Fruit fly (Drosophila melanogaster) whole organism, embryonic: ENCODE data around the gene CG44005.

ENCODE experiments used
- Abd-B ChIP-seq: fragments of 200-800 bp; sonication (Bioruptor generic); optimal IDR thresholded peaks from 2 replicates; lab custom pipeline; 2018; ENCODE audit warnings: missing biosample characterization, mild to moderate bottlenecking, missing genetic modification characterization, moderate library complexity
- Aef1 ChIP-seq: fragments of 200-800 bp; sonication (Bioruptor generic); IDR thresholded peaks from 3 replicates; pipeline ENCODE4 v1.3.6; 2022; ENCODE audit warnings: missing biosample characterization, missing genetic modification characterization
- Antp ChIP-seq: fragments of 200-800 bp; sonication (Bioruptor generic); optimal IDR thresholded peaks from 3 replicates; lab custom pipeline; 2016; ENCODE audit warnings: missing biosample characterization, missing genetic modification characterization
- Awh ChIP-seq: fragments of 200-800 bp; sonication (Bioruptor generic); IDR thresholded peaks from 2 replicates; pipeline ENCODE4, ENCODE4 v1.3.6; 2022; ENCODE audit warnings: missing biosample characterization, missing genetic modification characterization
- Bdp1 ChIP-seq: fragments of 200-800 bp; sonication (Bioruptor generic); optimal IDR thresholded peaks from 3 replicates; lab custom pipeline; 2016; ENCODE audit warnings: missing biosample characterization, missing genetic modification characterization
- Blimp-1 ChIP-seq: fragments of 200-800 bp; sonication (Bioruptor generic); optimal IDR thresholded peaks from 3 replicates; lab custom pipeline; 2018; ENCODE audit warnings: missing biosample characterization, missing genetic modification characterization, mild to moderate bottlenecking, moderate library complexity, missing genetic modification reagents
- BtbVII ChIP-seq: fragments of 200-800 bp; sonication (Bioruptor generic); optimal IDR thresholded peaks from 3 replicates; lab custom pipeline; 2017; ENCODE audit warnings: missing biosample characterization, mild to moderate bottlenecking, missing genetic modification characterization
- C15 ChIP-seq: fragments of 200-800 bp; sonication (Bioruptor generic); IDR thresholded peaks from 3 replicates; pipeline ENCODE4 v1.3.6; 2022; ENCODE audit warnings: missing biosample characterization, missing genetic modification characterization
- CG10979 ChIP-seq: fragments of 200-800 bp; sonication (Bioruptor generic); optimal IDR thresholded peaks from 2 replicates; lab custom pipeline; 2018; ENCODE audit warnings: missing biosample characterization, mild to moderate bottlenecking, missing genetic modification characterization, moderate library complexity
- CG12744 ChIP-seq: fragments of 200-800 bp; sonication (Bioruptor generic); optimal IDR thresholded peaks from 2 replicates; lab custom pipeline; 2016; ENCODE audit warnings: missing biosample characterization, missing genetic modification characterization
- CG12942 ChIP-seq: fragments of 200-800 bp; sonication (Bioruptor generic); optimal IDR thresholded peaks from 3 replicates; lab custom pipeline; 2016; ENCODE audit warnings: missing biosample characterization, missing genetic modification characterization
- CG13287 ChIP-seq: fragments of 200-800 bp; sonication (Bioruptor generic); IDR thresholded peaks from 2 replicates; pipeline ENCODE4 v1.3.6; 2022; ENCODE audit warnings: missing biosample characterization, missing genetic modification characterization; ENCODE audit not compliant: partially characterized antibody
- CG13624 ChIP-seq: fragments of 200-800 bp; sonication (Bioruptor generic); optimal IDR thresholded peaks from 2 replicates; lab custom pipeline; 2016; ENCODE audit warnings: missing biosample characterization, missing genetic modification characterization
- CG15601 ChIP-seq: fragments of 200-800 bp; sonication (Bioruptor generic); optimal IDR thresholded peaks from 3 replicates; lab custom pipeline; 2019; ENCODE audit warnings: missing biosample characterization, mild to moderate bottlenecking, missing genetic modification characterization, moderate library complexity
- CG17359 ChIP-seq: fragments of 200-800 bp; sonication (Bioruptor generic); optimal IDR thresholded peaks from 3 replicates; lab custom pipeline; 2018; ENCODE audit warnings: missing biosample characterization, mild to moderate bottlenecking, missing genetic modification characterization, moderate library complexity
- CG17361 ChIP-seq: fragments of 200-800 bp; sonication (Bioruptor generic); IDR thresholded peaks from 3 replicates; pipeline ENCODE4 v1.3.6; 2022; ENCODE audit warnings: missing biosample characterization, missing genetic modification characterization
- CG2199 ChIP-seq: fragments of 200-800 bp; sonication (Bioruptor generic); IDR thresholded peaks from 3 replicates; pipeline ENCODE4 v1.3.6; 2022; ENCODE audit warnings: missing biosample characterization, missing genetic modification characterization
- CG3281 ChIP-seq: fragments of 200-800 bp; sonication (Bioruptor generic); optimal IDR thresholded peaks from 3 replicates; lab custom pipeline; 2017; ENCODE audit warnings: missing biosample characterization, mild to moderate bottlenecking, missing genetic modification characterization
- CG4820 ChIP-seq: fragments of 200-800 bp; sonication (Bioruptor generic); optimal IDR thresholded peaks from 3 replicates; lab custom pipeline; 2016; ENCODE audit warnings: missing biosample characterization, missing genetic modification characterization
- CG5245 ChIP-seq: fragments of 200-800 bp; sonication (Bioruptor generic); optimal IDR thresholded peaks from 3 replicates; lab custom pipeline; 2016; ENCODE audit warnings: missing biosample characterization, missing genetic modification characterization
- CG7357 ChIP-seq: fragments of 200-800 bp; sonication (Bioruptor generic); IDR thresholded peaks from 3 replicates; pipeline ENCODE4 v1.3.6; 2022; ENCODE audit warnings: missing biosample characterization, missing genetic modification characterization
- CG7556 ChIP-seq: fragments of 200-800 bp; sonication (Bioruptor generic); optimal IDR thresholded peaks from 2 replicates; lab custom pipeline; 2017; ENCODE audit warnings: missing biosample characterization, mild to moderate bottlenecking, missing genetic modification characterization
- CG8924 ChIP-seq: fragments of 200-800 bp; optimal IDR thresholded peaks from 3 replicates; lab custom pipeline; 2019; ENCODE audit warnings: missing biosample characterization, mild to moderate bottlenecking, missing genetic modification characterization, moderate library complexity
- CTCF ChIP-seq: fragments of 200-800 bp; sonication (Bioruptor generic); optimal IDR thresholded peaks from 2 replicates; lab custom pipeline; 2017; ENCODE audit warnings: missing biosample characterization, mild to moderate bottlenecking, missing genetic modification characterization, moderate library complexity
- Ets65A ChIP-seq: fragments of 200-800 bp; sonication (Bioruptor generic); peaks from one replicate; lab custom pipeline; 2016; ENCODE audit warnings: missing biosample characterization, missing genetic modification characterization
- H15 ChIP-seq: fragments of 200-800 bp; sonication (Bioruptor generic); IDR thresholded peaks from 3 replicates; pipeline ENCODE4 v1.3.6; 2022; ENCODE audit warnings: missing biosample characterization, missing genetic modification characterization
- H2.0 ChIP-seq: fragments of 200-800 bp; sonication (Bioruptor generic); IDR thresholded peaks from 2 replicates; pipeline ENCODE4 v1.3.6; 2022; ENCODE audit warnings: missing biosample characterization, missing genetic modification characterization
- HLH3B ChIP-seq: fragments of 200-800 bp; sonication (Bioruptor generic); IDR thresholded peaks from 2 replicates; pipeline ENCODE4 v1.3.6; 2022; ENCODE audit warnings: missing biosample characterization, missing genetic modification characterization
- Nf-YC ChIP-seq: fragments of 200-800 bp; optimal IDR thresholded peaks from 3 replicates; lab custom pipeline; 2019; ENCODE audit warnings: missing biosample characterization, mild to moderate bottlenecking, missing genetic modification characterization, moderate library complexity
- NfI ChIP-seq: fragments of 200-800 bp; sonication (Bioruptor generic); optimal IDR thresholded peaks from 3 replicates; lab custom pipeline; 2018; ENCODE audit warnings: missing biosample characterization, mild to moderate bottlenecking, missing genetic modification characterization, moderate library complexity
- Opbp ChIP-seq: fragments of 200-800 bp; sonication (Bioruptor generic); IDR thresholded peaks from 3 replicates; pipeline ENCODE4 v1.3.6; 2022; ENCODE audit warnings: missing biosample characterization, missing genetic modification characterization; ENCODE audit not compliant: partially characterized antibody
- Sry-δ ChIP-seq: fragments of 200-800 bp; sonication (Bioruptor generic); optimal IDR thresholded peaks from 2 replicates; lab custom pipeline; 2016; ENCODE audit warnings: missing biosample characterization, missing genetic modification characterization
- az2 ChIP-seq: fragments of 200-800 bp; sonication (Bioruptor generic); optimal IDR thresholded peaks from 3 replicates; lab custom pipeline; 2016; ENCODE audit warnings: missing biosample characterization, missing genetic modification characterization
- btn ChIP-seq: fragments of 200-800 bp; sonication (Bioruptor generic); optimal IDR thresholded peaks from 2 replicates; lab custom pipeline; 2016; ENCODE audit warnings: missing biosample characterization, missing genetic modification characterization
- dmrt11E ChIP-seq: fragments of 200-800 bp; sonication (Bioruptor generic); optimal IDR thresholded peaks from 3 replicates; lab custom pipeline; 2018; ENCODE audit warnings: missing biosample characterization, mild to moderate bottlenecking, missing genetic modification characterization, moderate library complexity
- fd3F ChIP-seq: fragments of 200-800 bp; sonication (Bioruptor generic); optimal IDR thresholded peaks from 2 replicates; lab custom pipeline; 2018; ENCODE audit warnings: missing biosample characterization, mild to moderate bottlenecking, missing genetic modification characterization, moderate library complexity
- fd96Cb ChIP-seq: fragments of 200-800 bp; sonication (Bioruptor generic); optimal IDR thresholded peaks from 2 replicates; lab custom pipeline; 2018; ENCODE audit warnings: missing biosample characterization, mild to moderate bottlenecking, missing genetic modification characterization, moderate library complexity
- ftz-f1 ChIP-seq: fragments of 200-800 bp; sonication (Bioruptor generic); optimal IDR thresholded peaks from 2 replicates; lab custom pipeline; 2016; ENCODE audit warnings: missing biosample characterization, missing genetic modification characterization
- gsb-n ChIP-seq: fragments of 200-800 bp; sonication (Bioruptor generic); optimal IDR thresholded peaks from 3 replicates; lab custom pipeline; 2018; ENCODE audit warnings: missing biosample characterization, mild to moderate bottlenecking, missing genetic modification characterization
- phol ChIP-seq: fragments of 200-800 bp; sonication (Bioruptor generic); optimal IDR thresholded peaks from 3 replicates; lab custom pipeline; 2018; ENCODE audit warnings: missing biosample characterization, mild to moderate bottlenecking, missing genetic modification characterization, moderate library complexity
- row ChIP-seq: fragments of 200-800 bp; sonication (Bioruptor generic); IDR thresholded peaks from 3 replicates; pipeline ENCODE4 v1.3.6; 2022; ENCODE audit warnings: missing biosample characterization, missing genetic modification characterization
- sens-2 ChIP-seq: fragments of 200-800 bp; sonication (Bioruptor generic); IDR thresholded peaks from 2 replicates; pipeline ENCODE4 v1.3.6; 2022; ENCODE audit warnings: missing biosample characterization, missing genetic modification characterization
- so ChIP-seq: fragments of 200-800 bp; sonication (Bioruptor generic); IDR thresholded peaks from 3 replicates; pipeline ENCODE4 v1.3.6; 2022; ENCODE audit warnings: missing biosample characterization, missing genetic modification characterization
- sug ChIP-seq: fragments of 200-800 bp; optimal IDR thresholded peaks from 2 replicates; lab custom pipeline; 2019; ENCODE audit warnings: missing biosample characterization, mild to moderate bottlenecking, missing genetic modification characterization, moderate library complexity
- tap ChIP-seq: fragments of 200-800 bp; optimal IDR thresholded peaks from 3 replicates; lab custom pipeline; 2019; ENCODE audit warnings: missing biosample characterization, mild to moderate bottlenecking, missing genetic modification characterization, moderate library complexity
- tna ChIP-seq: fragments of 200-800 bp; sonication (Bioruptor generic); IDR thresholded peaks from 2 replicates; pipeline ENCODE4 v1.3.6; 2022; ENCODE audit warnings: missing biosample characterization, missing genetic modification characterization; ENCODE audit not compliant: partially characterized antibody
- toy ChIP-seq: fragments of 200-800 bp; sonication (Bioruptor generic); IDR thresholded peaks from 2 replicates; pipeline ENCODE4 v1.3.6; 2022; ENCODE audit warnings: missing biosample characterization, missing genetic modification characterization
- wek ChIP-seq: fragments of 200-800 bp; sonication (Bioruptor generic); optimal IDR thresholded peaks from 3 replicates; lab custom pipeline; 2018; ENCODE audit warnings: missing biosample characterization, mild to moderate bottlenecking, missing genetic modification characterization, moderate library complexity
- zfh1 ChIP-seq: fragments of 200-800 bp; sonication (Bioruptor generic); IDR thresholded peaks from 3 replicates; pipeline ENCODE4 v1.3.6; 2022; ENCODE audit warnings: missing biosample characterization, missing genetic modification characterization

The CG44005 gene

DNA sequence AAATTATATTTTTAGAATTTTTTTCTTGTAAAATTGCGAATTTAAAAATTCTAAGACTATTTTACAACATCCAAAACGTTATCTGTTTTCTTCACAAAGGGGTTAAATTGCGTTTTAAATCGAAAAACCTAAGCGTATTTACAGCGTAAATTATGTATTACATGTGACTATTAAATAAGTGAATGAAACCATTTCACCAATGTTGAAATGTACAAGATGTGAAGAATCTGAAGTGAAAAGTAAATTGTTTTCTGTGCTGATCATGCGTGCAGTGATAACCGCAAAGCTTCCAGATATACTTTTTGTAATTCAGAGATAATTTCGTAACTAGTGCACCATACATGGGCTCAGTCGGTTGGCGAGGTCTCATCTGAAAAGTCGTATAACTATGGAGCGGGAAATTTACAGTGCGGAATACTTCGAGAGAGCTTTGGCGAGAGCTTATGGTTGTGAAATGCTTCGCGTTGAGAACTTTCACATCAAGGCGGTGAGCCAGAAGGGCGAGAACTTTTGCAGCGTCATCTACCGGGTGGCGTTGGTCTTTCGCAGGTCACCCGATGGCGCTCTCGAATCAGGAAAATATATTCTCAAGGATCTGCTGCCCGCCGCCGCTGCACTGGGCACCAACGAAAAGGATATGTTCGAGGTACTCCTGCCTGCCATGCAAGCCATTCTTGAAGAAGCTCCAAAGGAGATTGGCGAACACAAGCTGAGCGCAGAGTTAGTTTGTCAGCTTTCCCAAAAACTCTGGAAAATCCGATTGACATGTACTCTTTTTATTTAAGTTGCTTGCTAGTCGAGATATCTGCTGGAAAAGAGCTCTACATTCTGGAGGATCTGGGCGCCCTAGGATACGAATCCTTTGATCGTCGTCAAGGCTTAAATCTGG, 42.4 kb upstream of the CG44005 start (continued):
- TF ChIP-seq zfh1 (GFP tag; lab: Robert Waterston, UW) (peak; percentile 45; the same call in 1 of the 3 replicates), HLH3B (peak; percentile 50; the same call in 1 of the 2 replicates), CG4820 (GFP tag; lab: Kevin White, UChicago) (no peak), CG13624 (GFP tag; lab: Kevin White, UChicago) (peak; percentile 10), BtbVII (GFP tag; lab: Kevin White, UChicago) (peak; percentile 8), Bdp1 (GFP tag; lab: Kevin White, UChicago) (peak; percentile 14), btn (peak; percentile 64), row (no peak; the same call in 1 of the 3 replicates), Sry-δ (GFP tag; lab: Kevin White, UChicago) (peak; percentile 24), Opbp (GFP tag; lab: Robert Waterston, UW) (0 out of 3 replicates have a peak, but pooled peaks have one; percentile 21), CG3281 (GFP tag; lab: Kevin White, UChicago) (peak; percentile 35), CG8924 (tag; lab: Kevin White, UChicago) (peak; percentile 65), fd3F (GFP tag; lab: Kevin White, UChicago) (peak; percentile 22), CG17359 (tag; lab: Kevin White, UChicago) (peak; percentile 30), gsb-n (tag; lab: Kevin White, UChicago) (peak; percentile 35), Aef1 (GFP tag; lab: Robert Waterston, UW) (no peak), CG5245 (GFP tag; lab: Kevin White, UChicago) (peak; percentile 35), Awh (GFP tag; lab: Robert Waterston, UW) (peak; percentile 79), CG15601 (tag; lab: Kevin White, UChicago) (no peak), sens-2 (no peak), Ets65A (GFP tag; lab: Kevin White, UChicago) (peak; percentile 81), tna (GFP tag; lab: Robert Waterston, UW) (peak; percentile 42; the same call in 1 of the 2 replicates), CG7556 (GFP tag; lab: Kevin White, UChicago) (peak; percentile 66), ftz-f1 (GFP tag; lab: Kevin White, UChicago) (peak; percentile 61), Abd-B (peak; percentile 23), Antp (GFP tag; lab: Kevin White, UChicago) (peak; percentile 27), fd96Cb (peak; percentile 53), phol (tag; lab: Kevin White, UChicago) (peak; percentile 61), so (no peak; the same call in 2 of the 3 replicates), C15 (GFP tag; lab: Robert Waterston, UW) (0 out of 3 replicates have a peak, but pooled peaks have one; percentile 33), wek (peak; percentile 41), NfI (peak; percentile 37), toy (GFP tag; lab: Robert Waterston, UW) (peak; percentile 41; the same call in 1 of the 2 replicates), dmrt11E (tag; lab: Kevin White, UChicago) (no peak), Blimp-1 (GFP tag; lab: Kevin White, UChicago) (peak; percentile 27), CG10979 (tag; lab: Kevin White, UChicago) (no peak), az2 (GFP tag; lab: Kevin White, UChicago) (no peak), CG13287 (GFP tag; lab: Robert Waterston, UW) (no peak; the same call in 1 of the 2 replicates), tap (tag; lab: Kevin White, UChicago) (peak; percentile 61), H2.0 (GFP tag; lab: Robert Waterston, UW) (peak; percentile 52), CG12744 (GFP tag; lab: Kevin White, UChicago) (peak; percentile 3), CG12942 (GFP tag; lab: Kevin White, UChicago) (peak; percentile 32), H15 (peak; percentile 70), CTCF (GFP tag; lab: Kevin White, UChicago) (peak; percentile 96), CG2199 (GFP tag; lab: Robert Waterston, UW) (peak; percentile 83; the same call in 2 of the 3 replicates), sug (peak; percentile 55), Nf-YC (no peak), CG17361 (GFP tag; lab: Robert Waterston, UW) (peak; percentile 80; the same call in 2 of the 3 replicates), CG7357 (GFP tag; lab: Robert Waterston, UW) (no peak)
